Worm (Caenorhabditis elegans): ENCODE data around the gene F53C11.4.
A peak's percentile ranks its signal among the peaks of the same experiment; 100 is the strongest.

Gene F53C11.4

DNA sequence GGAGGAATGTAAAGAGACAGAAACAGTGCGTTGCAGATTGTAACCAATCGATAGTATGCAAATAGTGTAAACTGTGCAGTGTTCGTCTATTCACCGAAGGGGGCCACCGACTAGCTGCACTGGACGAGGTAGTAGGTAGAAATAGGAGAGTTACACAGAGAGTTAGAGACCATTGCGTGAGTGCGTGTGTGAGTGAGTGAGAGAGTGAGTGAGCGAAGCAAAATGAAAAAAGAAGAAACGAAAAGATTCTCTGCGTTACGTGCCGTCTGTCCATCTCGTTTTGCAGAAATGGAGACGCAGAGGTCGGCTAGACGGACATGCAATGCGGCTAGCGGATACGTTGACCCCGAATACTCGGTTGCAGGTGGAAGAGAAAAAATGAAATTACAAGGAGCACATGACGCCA is 21.3 kb upstream of the F53C11.4 start:
- TF ChIP-seq ceh-31 (tag; optimal IDR thresholded peaks at IDR 0.05) = peak; percentile 77
- TF ChIP-seq pros-1 (tag; optimal IDR thresholded peaks at IDR 0.05) = peak; percentile 49
- peak; percentile 13; the same call in 1 of the 2 replicates for TF ChIP-seq sox-2 (GFP tag; IDR thresholded peaks at IDR 0.05)
- peak; percentile 59 for TF ChIP-seq hlh-30 (tag; optimal IDR thresholded peaks at IDR 0.05; ENCODE audit: insufficient read depth)
- TF ChIP-seq elt-2 (tag; optimal IDR thresholded peaks at IDR 0.05) = peak; percentile 18
- TF ChIP-seq ref-2 (tag; optimal IDR thresholded peaks at IDR 0.05) = peak; percentile 75
- peak; percentile 36 for TF ChIP-seq unc-55 (GFP tag; optimal IDR thresholded peaks at IDR 0.05)
- no peak for TF ChIP-seq fax-1 (tag; optimal IDR thresholded peaks at IDR 0.05)
- TF ChIP-seq ceh-2 (tag; optimal IDR thresholded peaks at IDR 0.05) = peak; percentile 42
- TF ChIP-seq pag-3 (tag; optimal IDR thresholded peaks at IDR 0.05; ENCODE audit: borderline replicate concordance) = no peak
- TF ChIP-seq syd-9 (tag; optimal IDR thresholded peaks at IDR 0.05) = peak; percentile 50
- peak; percentile 82 for TF ChIP-seq tbx-2 (tag; optimal IDR thresholded peaks at IDR 0.05)
- no peak for TF ChIP-seq ets-4 (tag; optimal IDR thresholded peaks at IDR 0.05)
- TF ChIP-seq rnt-1 (tag; optimal IDR thresholded peaks at IDR 0.05) = peak; percentile 39
- peak; percentile 17 for TF ChIP-seq sdc-2 (tag; optimal IDR thresholded peaks at IDR 0.05)
- TF ChIP-seq ceh-18 (tag; optimal IDR thresholded peaks at IDR 0.05) = peak; percentile 72
- peak; percentile 12 for TF ChIP-seq pax-1 (tag; optimal IDR thresholded peaks at IDR 0.05)
- TF ChIP-seq pha-4 (tag; optimal IDR thresholded peaks at IDR 0.05) = no peak
- peak; percentile 6 for TF ChIP-seq ceh-14 (tag; optimal IDR thresholded peaks at IDR 0.05)
- TF ChIP-seq hlh-8 (tag; optimal IDR thresholded peaks at IDR 0.05) = peak; percentile 44
- peak; percentile 9 for TF ChIP-seq ceh-30 (tag; optimal IDR thresholded peaks at IDR 0.05)
- peak; percentile 53 for TF ChIP-seq unc-42 (tag; optimal IDR thresholded peaks at IDR 0.05)
- no peak for TF ChIP-seq ahr-1 (tag; optimal IDR thresholded peaks at IDR 0.05)
- TF ChIP-seq ceh-19 (GFP tag; optimal IDR thresholded peaks at IDR 0.05) = no peak
- TF ChIP-seq F13H6.1 (tag; optimal IDR thresholded peaks at IDR 0.05) = peak; percentile 33
- peak; percentile 81 for TF ChIP-seq ceh-34 (tag; optimal IDR thresholded peaks at IDR 0.05)
- peak; percentile 79 for TF ChIP-seq nfya-1 (tag; optimal IDR thresholded peaks at IDR 0.05)

DNA sequence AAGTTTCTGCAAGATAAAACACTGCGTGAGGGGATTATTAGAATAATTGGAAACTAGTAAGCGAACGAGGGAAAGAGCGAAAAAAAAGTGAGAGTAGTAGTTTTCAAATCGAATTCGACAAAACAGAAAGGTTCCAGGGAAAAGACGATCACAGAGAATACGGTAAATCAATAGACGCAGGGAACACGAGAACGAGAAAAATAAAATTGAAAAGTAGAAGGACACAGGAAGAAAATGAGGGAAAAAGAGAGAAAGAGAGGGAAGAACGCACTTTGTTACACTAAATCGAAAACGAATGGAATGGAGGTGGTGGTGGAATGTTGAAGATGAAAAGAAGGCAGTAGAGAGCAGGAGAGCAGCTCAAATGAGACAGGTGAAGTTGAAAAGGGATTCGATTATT is 20.1 kb upstream of the F53C11.4 start, which contains the start of gene swan-1:
Gene swan-1 (minus strand): TSS at position 6 of the 400 bp plus-strand sequence.
- no peak for TF ChIP-seq syd-9 (tag; optimal IDR thresholded peaks at IDR 0.05)
- no peak for TF ChIP-seq lim-6 (tag; optimal IDR thresholded peaks at IDR 0.05)
- TF ChIP-seq lin-11 (tag; optimal IDR thresholded peaks at IDR 0.05) = no peak
- no peak for TF ChIP-seq pqm-1 (tag; optimal IDR thresholded peaks at IDR 0.05)
- no peak for TF ChIP-seq sdc-2 (tag; optimal IDR thresholded peaks at IDR 0.05)
- no peak for TF ChIP-seq fax-1 (tag; optimal IDR thresholded peaks at IDR 0.05)
- TF ChIP-seq ceh-34 (tag; optimal IDR thresholded peaks at IDR 0.05) = no peak
- TF ChIP-seq ceh-18 (tag; optimal IDR thresholded peaks at IDR 0.05) = no peak
- TF ChIP-seq fkh-10 (GFP tag; optimal IDR thresholded peaks at IDR 0.05) = no peak
- TF ChIP-seq mec-3 (tag; optimal IDR thresholded peaks at IDR 0.05; ENCODE audit: borderline replicate concordance) = no peak
- TF ChIP-seq fkh-6 (tag; optimal IDR thresholded peaks at IDR 0.05) = no peak

DNA sequence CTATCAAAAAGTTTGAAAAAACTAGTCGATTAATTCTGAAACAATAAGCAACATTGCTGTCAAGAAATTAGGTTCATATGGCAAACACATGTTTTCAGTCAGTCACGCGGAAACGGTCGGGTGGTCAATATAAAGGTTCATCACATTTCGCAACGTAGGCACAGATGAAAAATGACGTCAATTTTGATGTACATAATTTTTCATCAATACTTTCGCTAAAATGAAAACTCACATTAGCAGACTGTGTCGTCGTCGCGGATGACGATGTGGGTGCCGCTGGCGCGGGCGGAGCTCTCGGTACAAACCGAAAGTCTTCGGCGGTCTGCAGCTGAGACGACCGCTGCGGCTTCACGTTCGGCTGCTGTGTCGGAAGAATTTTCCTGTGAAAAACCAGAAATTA is 16.8 kb upstream of the F53C11.4 start, which contains the start of gene swan-2:
Gene swan-2 (minus strand): TSS at position 380 of the 400 bp plus-strand sequence.
- no peak for TF ChIP-seq ceh-9 (tag; optimal IDR thresholded peaks at IDR 0.05)
- no peak for TF ChIP-seq dmd-4 (tag; optimal IDR thresholded peaks at IDR 0.05; ENCODE audit: borderline replicate concordance)
- no peak for TF ChIP-seq sox-4 (tag; optimal IDR thresholded peaks at IDR 0.05)
- TF ChIP-seq K09A11.1 (tag; optimal IDR thresholded peaks at IDR 0.05; ENCODE audit: insufficient read depth) = no peak
- TF ChIP-seq unc-55 (GFP tag; optimal IDR thresholded peaks at IDR 0.05) = no peak
- no peak for TF ChIP-seq hlh-15 (tag; optimal IDR thresholded peaks at IDR 0.05)
- no peak for TF ChIP-seq pqm-1 (tag; optimal IDR thresholded peaks at IDR 0.05)

DNA sequence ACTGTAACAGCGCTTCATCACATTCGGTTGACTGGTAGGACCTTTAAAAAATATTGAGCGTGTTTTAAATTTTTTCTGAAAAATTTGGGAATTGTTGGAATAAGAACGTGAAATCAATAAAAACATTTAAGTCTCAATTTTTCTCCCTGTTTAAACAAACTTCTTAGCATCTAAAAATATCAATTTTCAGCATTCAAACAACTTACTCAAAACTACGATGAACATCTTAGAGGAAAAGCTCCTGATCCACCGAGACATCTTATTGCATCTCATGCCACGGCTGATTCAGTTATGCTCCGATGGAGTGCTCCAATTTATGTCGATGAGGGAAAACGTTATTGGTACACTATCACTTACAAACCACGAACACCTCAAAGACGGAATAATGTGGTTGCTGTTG is 12.0 kb upstream of the F53C11.4 start:
- TF ChIP-seq unc-42 (tag; optimal IDR thresholded peaks at IDR 0.05) = no peak
- no peak for TF ChIP-seq pat-9 (tag; optimal IDR thresholded peaks at IDR 0.05)
- no peak for TF ChIP-seq elt-2 (tag; optimal IDR thresholded peaks at IDR 0.05)
- no peak for TF ChIP-seq hlh-15 (tag; optimal IDR thresholded peaks at IDR 0.05)
- no peak for TF ChIP-seq ceh-48 (tag; optimal IDR thresholded peaks at IDR 0.05)
- TF ChIP-seq C08G9.2 (tag; optimal IDR thresholded peaks at IDR 0.05) = no peak
- no peak for TF ChIP-seq rnt-1 (tag; optimal IDR thresholded peaks at IDR 0.05)
- TF ChIP-seq K09A11.1 (tag; optimal IDR thresholded peaks at IDR 0.05; ENCODE audit: insufficient read depth) = no peak
- no peak for TF ChIP-seq ceh-24 (tag; optimal IDR thresholded peaks at IDR 0.05)
- no peak for TF ChIP-seq pag-3 (tag; optimal IDR thresholded peaks at IDR 0.05; ENCODE audit: borderline replicate concordance)
- no peak for TF ChIP-seq ceh-14 (tag; optimal IDR thresholded peaks at IDR 0.05)
- TF ChIP-seq pha-2 (tag; optimal IDR thresholded peaks at IDR 0.05) = no peak
- TF ChIP-seq ceh-45 (GFP tag; IDR thresholded peaks at IDR 0.05) = no peak
- no peak for TF ChIP-seq pax-1 (tag; optimal IDR thresholded peaks at IDR 0.05)
- no peak for TF ChIP-seq F13H6.1 (tag; optimal IDR thresholded peaks at IDR 0.05)
- TF ChIP-seq unc-55 (GFP tag; optimal IDR thresholded peaks at IDR 0.05) = no peak
- TF ChIP-seq eyg-1 (tag; optimal IDR thresholded peaks at IDR 0.05) = no peak
- no peak for TF ChIP-seq ceh-9 (tag; optimal IDR thresholded peaks at IDR 0.05)
- TF ChIP-seq lim-6 (tag; optimal IDR thresholded peaks at IDR 0.05) = no peak
- no peak for TF ChIP-seq odd-2 (tag; optimal IDR thresholded peaks at IDR 0.05)

All from whole organism, late embryonic.